Worm (Caenorhabditis elegans): ENCODE data around the gene nhr-7.

DNA sequence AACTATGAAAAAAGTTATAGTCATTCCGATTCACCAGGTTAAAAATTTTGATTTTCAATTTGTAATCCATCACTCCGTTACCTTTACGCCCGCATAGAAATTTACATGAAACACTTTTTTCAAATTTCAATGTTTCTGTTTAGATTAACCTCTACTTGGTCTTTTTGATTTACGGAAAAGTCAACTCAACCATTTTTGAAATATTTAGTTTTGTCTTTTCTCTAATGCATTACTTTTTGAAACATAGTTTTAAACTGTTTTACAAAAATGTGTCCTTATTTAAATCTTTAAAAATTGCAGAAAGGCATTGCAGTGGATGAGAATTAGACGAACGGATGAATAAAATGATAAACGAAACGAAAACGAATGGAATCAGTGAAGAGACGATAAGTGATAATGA is 2.0 kb upstream of the nhr-7 start, which contains the start of gene gtl-2:
- TF ChIP-seq him-1 (tag; optimal IDR thresholded peaks at IDR 0.05) (no peak), dao-5 (tag; optimal IDR thresholded peaks at IDR 0.05) (no peak)
